Fruit fly (Drosophila melanogaster) whole organism: ENCODE measurements around the gene Mct1.

Experiments used
- EcR ChIP-seq, 2 experiments: fragments of >200 bp; optimal IDR thresholded peaks; 2 replicates each; lab custom pipeline; 2017; ENCODE audit warnings: missing biosample characterization in 2 of 2, missing genetic modification characterization in 2 of 2, missing genetic modification reagents in 2 of 2
- psq ChIP-seq: fragments of >200 bp; optimal IDR thresholded peaks from 2 replicates; lab custom pipeline; 2017

DNA sequence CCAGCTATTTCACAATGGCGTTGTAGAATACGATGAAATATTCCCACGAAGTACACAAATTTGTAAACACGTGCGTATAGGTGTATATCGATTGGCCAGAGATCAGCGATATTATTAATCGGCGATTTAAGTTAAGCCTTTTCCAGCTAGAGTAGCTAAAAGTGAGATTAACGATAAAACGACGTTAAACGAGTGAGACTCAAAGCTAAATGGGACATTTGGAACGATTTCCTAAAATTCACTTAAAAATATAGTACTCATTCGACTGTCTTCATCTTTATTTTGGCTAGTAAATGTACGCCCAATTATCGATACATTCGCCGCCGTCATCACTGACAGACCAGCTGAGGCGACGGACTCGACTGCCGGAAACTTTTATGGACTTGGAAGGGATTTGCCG is 4.4 kb upstream of the Mct1 start, which contains the start of the genes Nmd3 and CG17776:
- TF ChIP-seq psq (lab: Kevin White, UChicago) (no peak), EcR (GFP tag; optimal IDR thresholded peaks at IDR 0.05; lab: Kevin White, UChicago) (no peak)
